Fruit fly (Drosophila melanogaster) whole organism, wandering third instar larva: ENCODE results near the gene Phae2.

Experiments
- Abd-B ChIP-seq: fragments of >200 bp; optimal IDR thresholded peaks from 2 replicates; lab custom pipeline; 2017; ENCODE audit warnings: missing biosample characterization, missing genetic modification characterization
- CG32264 ChIP-seq: fragments of 200-800 bp; sonication (Bioruptor generic); optimal IDR thresholded peaks from 2 replicates; lab custom pipeline; 2016; ENCODE audit warnings: missing biosample characterization, missing genetic modification characterization
- CG9705 ChIP-seq: fragments of 200-800 bp; sonication (Bioruptor generic); optimal IDR thresholded peaks from 2 replicates; lab custom pipeline; 2018; ENCODE audit warnings: missing biosample characterization, mild to moderate bottlenecking, missing genetic modification characterization
- CrebA ChIP-seq: fragments of 200-800 bp; sonication (Bioruptor generic); optimal IDR thresholded peaks from 2 replicates; lab custom pipeline; 2016; ENCODE audit warnings: missing biosample characterization, mild to moderate bottlenecking, missing genetic modification characterization, borderline replicate concordance
- Dfd ChIP-seq: fragments of >200 bp; optimal IDR thresholded peaks from 2 replicates; lab custom pipeline; 2017; ENCODE audit warnings: missing biosample characterization, missing genetic modification characterization
- Dif ChIP-seq: fragments of 200-275, 200-300 bp; sonication (Bioruptor generic); optimal IDR thresholded peaks from 2 replicates; lab custom pipeline; 2018; ENCODE audit warnings: missing biosample characterization, missing genetic modification characterization; ENCODE audit not compliant: partially characterized antibody
- GATAd ChIP-seq: sonication (Bioruptor generic); optimal IDR thresholded peaks from 2 replicates; lab custom pipeline; 2016; ENCODE audit warnings: missing biosample characterization, missing genetic modification characterization
- HLH106 ChIP-seq: fragments of 200-800 bp; optimal IDR thresholded peaks from 3 replicates; lab custom pipeline; 2019; ENCODE audit warnings: missing biosample characterization, mild to moderate bottlenecking, missing genetic modification characterization, moderate library complexity
- Hnf4 ChIP-seq: fragments of 200-800 bp; sonication (Bioruptor generic); optimal IDR thresholded peaks from 2 replicates; lab custom pipeline; 2016; ENCODE audit warnings: missing biosample characterization, mild to moderate bottlenecking, missing genetic modification characterization
- Hr78 ChIP-seq: fragments of >200 bp; optimal IDR thresholded peaks from 2 replicates; lab custom pipeline; 2017; ENCODE audit warnings: missing biosample characterization, missing genetic modification characterization
- Hr83 ChIP-seq: fragments of 200-300 bp; sonication (Bioruptor generic); optimal IDR thresholded peaks from 2 replicates; lab custom pipeline; 2016; ENCODE audit warnings: missing biosample characterization, mild to moderate bottlenecking, missing genetic modification characterization, moderate library complexity; ENCODE audit not compliant: poor library complexity, severe bottlenecking
- Jra ChIP-seq: sonication (Bioruptor generic); optimal IDR thresholded peaks from 2 replicates; lab custom pipeline; 2016; ENCODE audit warnings: missing biosample characterization, missing genetic modification characterization
- Mio ChIP-seq: sonication (Bioruptor generic); optimal IDR thresholded peaks from 2 replicates; lab custom pipeline; 2016; ENCODE audit warnings: missing biosample characterization, missing genetic modification characterization
- Myc ChIP-seq: fragments of >200 bp; optimal IDR thresholded peaks from 2 replicates; lab custom pipeline; 2017
- N ChIP-seq: fragments of >200 bp; optimal IDR thresholded peaks from 2 replicates; lab custom pipeline; 2018; ENCODE audit warnings: missing biosample characterization, missing external identifiers, missing genetic modification characterization
- OdsH ChIP-seq: fragments of 200-800 bp; sonication (Bioruptor generic); optimal IDR thresholded peaks from 2 replicates; lab custom pipeline; 2016; ENCODE audit warnings: missing biosample characterization, mild to moderate bottlenecking, missing genetic modification characterization
- Rel ChIP-seq, 2 experiments: fragments of 200-800 bp; sonication (Bioruptor generic) in 1 of 2; optimal IDR thresholded peaks; 2 replicates in 1 of 2; 3 replicates in 1 of 2; lab custom pipeline; 2016 to 2019; ENCODE audit warnings: mild to moderate bottlenecking in 2 of 2, missing biosample characterization in 2 of 2, missing genetic modification characterization in 2 of 2, moderate library complexity in 1 of 2
- Sp1 ChIP-seq: fragments of 200-800 bp; sonication (Bioruptor generic); optimal IDR thresholded peaks from 3 replicates; lab custom pipeline; 2019; ENCODE audit warnings: missing biosample characterization, mild to moderate bottlenecking, missing genetic modification characterization, moderate library complexity
- Vsx2 ChIP-seq: fragments of 200-300, 225-300 bp; sonication (Bioruptor generic); optimal IDR thresholded peaks from 2 replicates; lab custom pipeline; 2018; ENCODE audit warnings: missing biosample characterization, missing genetic modification characterization; ENCODE audit not compliant: partially characterized antibody
- br ChIP-seq: fragments of 200-800 bp; sonication (Bioruptor generic); optimal IDR thresholded peaks from 2 replicates; lab custom pipeline; 2016; ENCODE audit warnings: missing biosample characterization, missing genetic modification characterization
- brk ChIP-seq: fragments of 200-800 bp; sonication (Bioruptor generic); optimal IDR thresholded peaks from 2 replicates; lab custom pipeline; 2016; ENCODE audit warnings: missing biosample characterization, mild to moderate bottlenecking, missing genetic modification characterization
- dl ChIP-seq, 2 experiments: fragments of 175-275, 200-275 bp in 1 of 2; fragments of 200-275 bp in 1 of 2; sonication (Bioruptor generic); optimal IDR thresholded peaks; lab custom pipeline; 2018; ENCODE audit warnings: mild to moderate bottlenecking in 2 of 2, missing biosample characterization in 2 of 2, missing genetic modification characterization in 2 of 2, moderate library complexity in 2 of 2; ENCODE audit not compliant: partially characterized antibody in 2 of 2, insufficient read depth in 1 of 2
- dmrt93B ChIP-seq: fragments of 200-800 bp; sonication (Bioruptor generic); optimal IDR thresholded peaks from 2 replicates; lab custom pipeline; 2018; ENCODE audit warnings: missing biosample characterization, mild to moderate bottlenecking, missing genetic modification characterization
- dsf ChIP-seq: sonication (Bioruptor generic); optimal IDR thresholded peaks from 2 replicates; lab custom pipeline; 2016; ENCODE audit warnings: missing biosample characterization, missing genetic modification characterization, borderline replicate concordance
- ey ChIP-seq: fragments of 200-800 bp; sonication (Bioruptor generic); optimal IDR thresholded peaks from 2 replicates; lab custom pipeline; 2016; ENCODE audit warnings: missing biosample characterization, missing genetic modification characterization
- foxo ChIP-seq, 2 experiments: fragments of 200-800 bp; sonication (Bioruptor generic); optimal IDR thresholded peaks; 2 replicates in 1 of 2; 3 replicates in 1 of 2; lab custom pipeline; 2016 to 2017; ENCODE audit warnings: missing biosample characterization in 2 of 2, missing genetic modification characterization in 2 of 2
- fru ChIP-seq: fragments of 200-800 bp; sonication (Bioruptor generic); optimal IDR thresholded peaks from 3 replicates; lab custom pipeline; 2016; ENCODE audit warnings: missing biosample characterization, mild to moderate bottlenecking, missing genetic modification characterization
- h ChIP-seq: fragments of 200-800 bp; sonication (Bioruptor generic); optimal IDR thresholded peaks from 3 replicates; lab custom pipeline; 2016; ENCODE audit warnings: missing biosample characterization, mild to moderate bottlenecking, missing genetic modification characterization
- jim ChIP-seq: fragments of 175-275, 200-325 bp; sonication (Bioruptor generic); optimal IDR thresholded peaks from 2 replicates; lab custom pipeline; 2016; ENCODE audit warnings: missing biosample characterization, mild to moderate bottlenecking, missing genetic modification characterization
- lola ChIP-seq: fragments of >200 bp; optimal IDR thresholded peaks from 2 replicates; lab custom pipeline; 2017; ENCODE audit warnings: missing biosample characterization, missing genetic modification characterization
- pan ChIP-seq: fragments of >200 bp; optimal IDR thresholded peaks from 2 replicates; lab custom pipeline; 2017
- psq ChIP-seq: fragments of 200-800 bp; sonication (Bioruptor generic); optimal IDR thresholded peaks from 3 replicates; lab custom pipeline; 2017; ENCODE audit warnings: missing biosample characterization, mild to moderate bottlenecking, missing genetic modification characterization, moderate library complexity
- rgr ChIP-seq: fragments of 200-800 bp; sonication (Bioruptor generic); optimal IDR thresholded peaks from 3 replicates; lab custom pipeline; 2016; ENCODE audit warnings: missing biosample characterization, mild to moderate bottlenecking, missing genetic modification characterization
- sage ChIP-seq: fragments of 200-800 bp; sonication (Bioruptor generic); optimal IDR thresholded peaks from 2 replicates; lab custom pipeline; 2016; ENCODE audit warnings: missing biosample characterization, mild to moderate bottlenecking, missing genetic modification characterization
- sv ChIP-seq: fragments of 200-800 bp; sonication (Bioruptor generic); optimal IDR thresholded peaks from 3 replicates; lab custom pipeline; 2016; ENCODE audit warnings: missing biosample characterization, missing genetic modification characterization
- tai ChIP-seq: sonication (Bioruptor generic); optimal IDR thresholded peaks from 2 replicates; lab custom pipeline; 2016; ENCODE audit warnings: missing biosample characterization, missing genetic modification characterization
- usp ChIP-seq: fragments of >200 bp; optimal IDR thresholded peaks from 2 replicates; lab custom pipeline; 2017; ENCODE audit warnings: missing biosample characterization, missing genetic modification characterization
- woc ChIP-seq: sonication (Bioruptor generic); optimal IDR thresholded peaks from 2 replicates; lab custom pipeline; 2016; ENCODE audit warnings: missing biosample characterization, mild to moderate bottlenecking, missing genetic modification characterization

Phae2 gene

dm6 chr2L:12110810-12111209, at the start of gene Phae2:
Gene Phae2, plus strand, starts transcription at chr2L:12111110.
- TF ChIP-seq sage (GFP tag; lab: Kevin White, UChicago) (no peak), Vsx2 (GFP tag; lab: Kevin White, UChicago) (no peak), pan (lab: Kevin White, UChicago) (no peak), CG9705 (GFP tag; lab: Kevin White, UChicago) (no peak), lola (GFP tag; lab: Kevin White, UChicago) (no peak), dmrt93B (GFP tag; lab: Kevin White, UChicago) (no peak), Rel (GFP tag; optimal IDR thresholded peaks at IDR 0.05; lab: Kevin White, UChicago) (no peak), Rel (tag; optimal IDR thresholded peaks at IDR 0.05; lab: Kevin White, UChicago) (no peak), ey (no peak), Sp1 (no peak), br (GFP tag; lab: Kevin White, UChicago) (no peak), fru (GFP tag; lab: Kevin White, UChicago) (no peak), usp (no peak), psq (GFP tag; lab: Kevin White, UChicago) (no peak), woc (no peak)
- TF ChIP-seq, all 38 proteins: peak for 0

dm6 chr2L:12063035-12063434, 47.9 kb upstream of the Phae2 start, which contains the start of gene Rab3-GAP:
Gene Rab3-GAP, minus strand, starts transcription at chr2L:12063184.
- TF ChIP-seq woc (no peak), Mio (GFP tag; lab: Kevin White, UChicago) (no peak), rgr (no peak), psq (GFP tag; lab: Kevin White, UChicago) (no peak), ey (no peak), Myc (lab: Kevin White, UChicago) (peak; percentile 74), foxo (GFP tag; optimal IDR thresholded peaks at IDR 0.05; lab: Kevin White, UChicago) (peak in 1 of 2 experiments; percentile 28), dsf (GFP tag; lab: Kevin White, UChicago) (no peak), N (GFP tag; lab: Kevin White, UChicago) (no peak), fru (GFP tag; lab: Kevin White, UChicago) (no peak), OdsH (peak; percentile 5), jim (GFP tag; lab: Kevin White, UChicago) (no peak), usp (no peak), Dif (GFP tag; lab: Kevin White, UChicago) (no peak), Sp1 (peak; percentile 27), HLH106 (tag; lab: Kevin White, UChicago) (peak; percentile 24)
- TF ChIP-seq, all 38 proteins: peak for 5

DNA sequence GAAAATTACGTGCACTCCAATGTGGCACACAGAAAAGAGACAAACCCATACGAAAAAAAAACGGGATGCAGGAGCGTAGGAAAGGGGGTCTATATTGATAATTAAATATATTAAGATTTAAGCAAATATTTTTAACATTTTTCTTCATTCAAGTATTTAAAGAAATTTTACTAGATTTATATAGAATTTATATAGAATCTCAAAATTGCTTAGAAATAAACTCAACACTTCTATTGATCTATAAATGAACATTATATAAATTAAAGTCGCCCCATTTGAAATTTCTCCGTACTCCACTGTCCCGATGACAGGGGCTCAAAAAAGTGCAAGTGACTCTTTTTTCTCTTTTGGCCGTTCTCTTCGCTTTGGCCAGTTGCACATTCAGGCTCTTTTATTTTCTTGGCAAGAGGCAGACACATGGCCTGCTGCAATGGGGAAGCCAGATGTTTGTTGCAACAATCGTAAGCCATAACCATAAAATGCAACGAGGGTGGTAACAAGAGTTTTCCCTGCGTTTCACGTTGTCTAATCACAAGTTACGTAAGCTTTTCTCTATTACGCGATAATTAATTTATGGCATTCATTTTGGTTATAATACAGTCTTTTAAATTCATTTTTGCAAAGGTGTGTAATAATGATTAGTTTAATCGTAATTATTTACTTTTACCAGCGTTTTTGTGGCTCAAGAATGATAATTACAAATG, 45.1 kb upstream of the Phae2 start:
- TF ChIP-seq Abd-B (GFP tag; lab: Kevin White, UChicago) (no peak), jim (GFP tag; lab: Kevin White, UChicago) (no peak), Hnf4 (GFP tag; lab: Kevin White, UChicago) (no peak), GATAd (GFP tag; lab: Kevin White, UChicago) (no peak), br (GFP tag; lab: Kevin White, UChicago) (peak; percentile 29), psq (GFP tag; lab: Kevin White, UChicago) (peak; percentile 80), ey (peak; percentile 57), foxo (GFP tag; optimal IDR thresholded peaks at IDR 0.05; lab: Kevin White, UChicago) (peak in 1 of 2 experiments; percentile 85), Myc (lab: Kevin White, UChicago) (no peak), brk (GFP tag; lab: Kevin White, UChicago) (no peak), CG32264 (no peak), Dfd (GFP tag; lab: Kevin White, UChicago) (no peak), woc (peak; percentile 20), Hr78 (GFP tag; lab: Kevin White, UChicago) (no peak), tai (GFP tag; lab: Kevin White, UChicago) (no peak), Dif (GFP tag; lab: Kevin White, UChicago) (peak; percentile 6), lola (GFP tag; lab: Kevin White, UChicago) (no peak), dsf (GFP tag; lab: Kevin White, UChicago) (no peak), CG9705 (GFP tag; lab: Kevin White, UChicago) (peak; percentile 56), OdsH (peak; percentile 79), usp (no peak), rgr (peak; percentile 77), sage (GFP tag; lab: Kevin White, UChicago) (peak; percentile 61), dl (GFP tag; optimal IDR thresholded peaks at IDR 0.05; lab: Kevin White, UChicago; ENCODE audit: insufficient read depth in 1 of 2, partially characterized antibody in 2 of 2) (no peak), Mio (GFP tag; lab: Kevin White, UChicago) (no peak), sv (GFP tag; lab: Kevin White, UChicago) (no peak), HLH106 (tag; lab: Kevin White, UChicago) (peak; percentile 89), pan (lab: Kevin White, UChicago) (no peak), Sp1 (peak; percentile 93), fru (GFP tag; lab: Kevin White, UChicago) (peak; percentile 81), Hr83 (GFP tag; lab: Kevin White, UChicago) (no peak), CrebA (no peak), h (GFP tag; lab: Kevin White, UChicago) (peak; percentile 63), Vsx2 (GFP tag; lab: Kevin White, UChicago) (no peak), N (GFP tag; lab: Kevin White, UChicago) (no peak), Rel (GFP tag; optimal IDR thresholded peaks at IDR 0.05; lab: Kevin White, UChicago) (no peak), Rel (tag; optimal IDR thresholded peaks at IDR 0.05; lab: Kevin White, UChicago) (peak; percentile 66), dmrt93B (GFP tag; lab: Kevin White, UChicago) (peak; percentile 66), Jra (GFP tag; lab: Kevin White, UChicago) (no peak)
- TF ChIP-seq, all 38 proteins: peak for 16
